Worm (Caenorhabditis elegans) whole organism, early embryonic: ENCODE data around the gene pcyt-2.2.

ENCODE experiments used
- B0310.2 ChIP-seq: sonication (generic microtip); optimal IDR thresholded peaks from 2 replicates; lab custom pipeline; 2016; ENCODE audit warnings: mild to moderate bottlenecking, missing genetic modification characterization, missing compliant biosample characterization
- F13C5.2 ChIP-seq: sonication (generic microtip); optimal IDR thresholded peaks from 2 replicates; lab custom pipeline; 2017; ENCODE audit warnings: mild to moderate bottlenecking, missing genetic modification characterization, inconsistent platforms, missing compliant biosample characterization
- aly-1 ChIP-seq: sonication (generic microtip); optimal IDR thresholded peaks from 2 replicates; lab custom pipeline; 2016; ENCODE audit warnings: missing genetic modification characterization, missing compliant biosample characterization
- ama-1 ChIP-seq: fragments of 150-350 bp; optimal IDR thresholded peaks from 2 replicates; lab custom pipeline; 2014
- ceh-13 ChIP-seq: fragments of 200-800 bp; sonication (Bioruptor generic); optimal IDR thresholded peaks from 2 replicates; lab custom pipeline; 2018; ENCODE audit warnings: mild to moderate bottlenecking, missing genetic modification characterization, missing compliant biosample characterization
- ceh-36 ChIP-seq: sonication (generic microtip); optimal IDR thresholded peaks from 2 replicates; lab custom pipeline; 2016; ENCODE audit warnings: missing genetic modification characterization, inconsistent platforms, missing compliant biosample characterization
- ets-7 ChIP-seq: sonication (generic microtip); optimal IDR thresholded peaks from 2 replicates; lab custom pipeline; 2016; ENCODE audit warnings: missing genotype, missing genetic modification characterization, missing compliant biosample characterization
- flt-1 ChIP-seq: fragments of 200-800 bp; sonication (Bioruptor generic); IDR thresholded peaks from 2 replicates; pipeline ENCODE4 v1.3.6; 2022; ENCODE audit warnings: missing genetic modification characterization, missing compliant biosample characterization
- hmbx-1 ChIP-seq: sonication (generic microtip); optimal IDR thresholded peaks from 2 replicates; lab custom pipeline; 2016; ENCODE audit warnings: mild to moderate bottlenecking, missing genetic modification characterization, missing compliant biosample characterization
- hmg-4 ChIP-seq: fragments of 200-800 bp; sonication (Bioruptor generic); optimal IDR thresholded peaks from 2 replicates; lab custom pipeline; 2018; ENCODE audit warnings: mild to moderate bottlenecking, missing genetic modification characterization, missing compliant biosample characterization
- hnd-1 ChIP-seq: sonication (generic microtip); optimal IDR thresholded peaks from 2 replicates; lab custom pipeline; 2016; ENCODE audit warnings: missing genetic modification characterization, missing compliant biosample characterization
- pes-1 ChIP-seq: fragments of 200-800 bp; sonication (Bioruptor generic); IDR thresholded peaks from 2 replicates; pipeline ENCODE4 v1.3.6; 2022; ENCODE audit warnings: missing genetic modification reagents, missing genetic modification characterization, missing compliant biosample characterization
- scrt-1 ChIP-seq: fragments of 200-800 bp; sonication (Bioruptor generic); IDR thresholded peaks from 2 replicates; pipeline ENCODE4 v1.3.6; 2022; ENCODE audit warnings: missing genetic modification characterization, missing compliant biosample characterization
- sea-1 ChIP-seq: fragments of 200-800 bp; sonication (Bioruptor generic); conservative IDR thresholded peaks from 2 replicates; pipeline ENCODE4 v1.3.6; 2022; ENCODE audit warnings: missing genetic modification characterization, missing compliant biosample characterization
- tbx-11 ChIP-seq: fragments of 200-800 bp; sonication (Bioruptor generic); IDR thresholded peaks from 2 replicates; pipeline ENCODE4 v1.3.6; 2022; ENCODE audit warnings: missing genetic modification characterization, missing compliant biosample characterization
- tbx-37 ChIP-seq: fragments of 200-800 bp; sonication (Bioruptor generic); conservative IDR thresholded peaks from 2 replicates; pipeline ENCODE4 v1.3.6; 2022; ENCODE audit warnings: missing genetic modification reagents, missing genetic modification characterization, missing compliant biosample characterization
- tra-4 ChIP-seq: sonication (generic microtip); optimal IDR thresholded peaks from 2 replicates; lab custom pipeline; 2017; ENCODE audit warnings: missing genetic modification characterization, missing compliant biosample characterization

pcyt-2.2 gene

ce11 chrX:7883994-7884393, at the start of gene pcyt-2.2:
TSS of gene pcyt-2.2 (plus strand) at chrX:7884294.
- TF ChIP-seq B0310.2 (no peak), tbx-37 (GFP tag; lab: Robert Waterston, UW) (no peak), hmbx-1 (tag; lab: Kevin White, UChicago) (no peak), aly-1 (tag; lab: Kevin White, UChicago) (no peak), tra-4 (tag; lab: Kevin White, UChicago) (no peak), hnd-1 (tag; lab: Kevin White, UChicago) (no peak), ceh-13 (GFP tag; lab: Kevin White, UChicago) (no peak), hmg-4 (no peak)

- TF ChIP-seq tbx-11 = no peak
- no peak for TF ChIP-seq ama-1 (lab: Kevin White, UChicago)
- no peak for TF ChIP-seq ceh-36
Measured at ce11 chrX:7838582-7838981, 45.5 kb upstream of the pcyt-2.2 start, which contains the start of gene nlp-101. TSS of gene nlp-101 (plus strand) at chrX:7838882.

ce11 chrX:7839989-7840388, 44.1 kb upstream of the pcyt-2.2 start:
- no peak for TF ChIP-seq scrt-1 (GFP tag; lab: Robert Waterston, UW)
- no peak for TF ChIP-seq F13C5.2
- TF ChIP-seq ama-1 (lab: Kevin White, UChicago) = no peak
- TF ChIP-seq tbx-11 = no peak
- TF ChIP-seq ets-7 (tag; lab: Kevin White, UChicago) = no peak
- TF ChIP-seq hnd-1 (tag; lab: Kevin White, UChicago) = no peak
- TF ChIP-seq tra-4 (tag; lab: Kevin White, UChicago) = no peak
- no peak for TF ChIP-seq flt-1 (GFP tag; lab: Robert Waterston, UW)
- no peak for TF ChIP-seq ceh-13 (GFP tag; lab: Kevin White, UChicago)
- TF ChIP-seq ceh-36 = no peak
- no peak for TF ChIP-seq hmg-4

ce11 chrX:7842241-7842640, 41.9 kb upstream of the pcyt-2.2 start, which contains the start of gene idpp-11:
TSS of gene idpp-11 (plus strand) at chrX:7842541.
- no peak for TF ChIP-seq ets-7 (tag; lab: Kevin White, UChicago)
- no peak for TF ChIP-seq ceh-36
- TF ChIP-seq ama-1 (lab: Kevin White, UChicago) = no peak
- no peak for TF ChIP-seq F13C5.2
- TF ChIP-seq flt-1 (GFP tag; lab: Robert Waterston, UW) = no peak
- no peak for TF ChIP-seq aly-1 (tag; lab: Kevin White, UChicago)
- no peak for TF ChIP-seq hmg-4
- TF ChIP-seq tbx-11 = no peak
- no peak for TF ChIP-seq tbx-37 (GFP tag; lab: Robert Waterston, UW)
- no peak for TF ChIP-seq pes-1 (GFP tag; lab: Robert Waterston, UW)
- TF ChIP-seq hmbx-1 (tag; lab: Kevin White, UChicago) = no peak
- no peak for TF ChIP-seq B0310.2
- TF ChIP-seq scrt-1 (GFP tag; lab: Robert Waterston, UW) = no peak
- TF ChIP-seq tra-4 (tag; lab: Kevin White, UChicago) = no peak
- TF ChIP-seq hnd-1 (tag; lab: Kevin White, UChicago) = no peak
- no peak for TF ChIP-seq sea-1 (GFP tag; lab: Robert Waterston, UW)
- no peak for TF ChIP-seq ceh-13 (GFP tag; lab: Kevin White, UChicago)

ce11 chrX:7847413-7847812, 36.7 kb upstream of the pcyt-2.2 start, which contains the start of gene C54D2.6:
TSS of gene C54D2.6 (minus strand) at chrX:7847513.
- TF ChIP-seq scrt-1 (GFP tag; lab: Robert Waterston, UW) (no peak), sea-1 (GFP tag; lab: Robert Waterston, UW) (no peak), aly-1 (tag; lab: Kevin White, UChicago) (no peak), hmg-4 (no peak), ama-1 (lab: Kevin White, UChicago) (no peak), B0310.2 (no peak), hmbx-1 (tag; lab: Kevin White, UChicago) (no peak), tbx-37 (GFP tag; lab: Robert Waterston, UW) (no peak)

- no peak for TF ChIP-seq ama-1 (lab: Kevin White, UChicago)
- no peak for TF ChIP-seq tbx-11
- TF ChIP-seq ceh-13 (GFP tag; lab: Kevin White, UChicago) = no peak
- TF ChIP-seq hmg-4 = no peak
- no peak for TF ChIP-seq hnd-1 (tag; lab: Kevin White, UChicago)
- no peak for TF ChIP-seq scrt-1 (GFP tag; lab: Robert Waterston, UW)
- TF ChIP-seq flt-1 (GFP tag; lab: Robert Waterston, UW) = no peak
- no peak for TF ChIP-seq tbx-37 (GFP tag; lab: Robert Waterston, UW)
- no peak for TF ChIP-seq aly-1 (tag; lab: Kevin White, UChicago)
- no peak for TF ChIP-seq hmbx-1 (tag; lab: Kevin White, UChicago)
- TF ChIP-seq ceh-36 = no peak
- no peak for TF ChIP-seq B0310.2
- no peak for TF ChIP-seq ets-7 (tag; lab: Kevin White, UChicago)
- no peak for TF ChIP-seq F13C5.2
- no peak for TF ChIP-seq tra-4 (tag; lab: Kevin White, UChicago)
- TF ChIP-seq pes-1 (GFP tag; lab: Robert Waterston, UW) = no peak
Measured at ce11 chrX:7866493-7866892, 17.6 kb upstream of the pcyt-2.2 start.

- no peak for TF ChIP-seq aly-1 (tag; lab: Kevin White, UChicago)
- TF ChIP-seq pes-1 (GFP tag; lab: Robert Waterston, UW) = no peak
Measured at ce11 chrX:7867307-7867706, 16.8 kb upstream of the pcyt-2.2 start.

ce11 chrX:7873350-7873749, 10.7 kb upstream of the pcyt-2.2 start:
- TF ChIP-seq ama-1 (lab: Kevin White, UChicago) = no peak
- no peak for TF ChIP-seq ceh-36
- TF ChIP-seq sea-1 (GFP tag; lab: Robert Waterston, UW) = no peak
- TF ChIP-seq ets-7 (tag; lab: Kevin White, UChicago) = no peak
- no peak for TF ChIP-seq scrt-1 (GFP tag; lab: Robert Waterston, UW)
- TF ChIP-seq B0310.2 = no peak
- TF ChIP-seq hmbx-1 (tag; lab: Kevin White, UChicago) = no peak
- no peak for TF ChIP-seq tbx-37 (GFP tag; lab: Robert Waterston, UW)
- no peak for TF ChIP-seq flt-1 (GFP tag; lab: Robert Waterston, UW)
- TF ChIP-seq F13C5.2 = no peak
- no peak for TF ChIP-seq pes-1 (GFP tag; lab: Robert Waterston, UW)
- no peak for TF ChIP-seq aly-1 (tag; lab: Kevin White, UChicago)
- TF ChIP-seq tra-4 (tag; lab: Kevin White, UChicago) = no peak
- TF ChIP-seq tbx-11 = no peak
- no peak for TF ChIP-seq ceh-13 (GFP tag; lab: Kevin White, UChicago)
- TF ChIP-seq hnd-1 (tag; lab: Kevin White, UChicago) = no peak
